Worm (Caenorhabditis elegans): ENCODE measurements around the gene cyd-1.

ce11 chrII:12991594-12991993 lies 11.2 kb downstream of the cyd-1 start:
- TF ChIP-seq sma-9 (GFP tag; optimal IDR thresholded peaks at IDR 0.05) (no peak), sma-9 (tag; optimal IDR thresholded peaks at IDR 0.05) (no peak), ztf-11 (tag; optimal IDR thresholded peaks at IDR 0.05) (no peak)
